Fruit fly (Drosophila melanogaster) whole organism: ENCODE data around the gene SWIP.

Source experiments
- CG8478 ChIP-seq: fragments of >200 bp; optimal IDR thresholded peaks from 2 replicates; lab custom pipeline; 2018; ENCODE audit warnings: inconsistent platforms
- usp ChIP-seq: fragments of >200 bp; optimal IDR thresholded peaks from 2 replicates; lab custom pipeline; 2017; ENCODE audit warnings: missing biosample characterization, missing genetic modification characterization, mixed read lengths

- no peak for TF ChIP-seq usp
- TF ChIP-seq CG8478, result no peak
Observed at dm6 chrX:16285186-16285585, 28.3 kb upstream of the SWIP start.
